Worm (Caenorhabditis elegans): ENCODE measurements around the gene C40H1.8.

DNA sequence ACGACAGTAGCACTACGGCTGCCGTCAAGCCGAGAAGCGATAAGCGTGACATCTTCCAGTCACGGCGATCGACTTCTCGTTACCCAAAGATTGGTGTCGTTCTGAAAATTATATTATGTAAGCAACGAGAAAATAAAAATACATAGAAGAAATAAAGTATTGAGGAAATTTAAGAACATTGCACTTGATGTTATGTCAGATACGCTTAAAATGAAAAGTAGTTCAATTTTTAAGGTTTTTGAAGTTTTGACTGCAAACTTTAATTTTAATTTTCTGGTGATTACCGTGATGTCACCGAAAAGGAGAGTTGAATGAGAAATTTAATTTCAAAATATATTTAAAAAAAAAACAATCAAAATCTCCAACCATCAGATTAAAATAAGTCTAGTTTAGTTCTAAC lies 29.8 kb downstream of the C40H1.8 start, which contains the start of gene emb-9:
- TF ChIP-seq T22C8.4 (GFP tag; IDR thresholded peaks at IDR 0.05) = no peak
- no peak for TF ChIP-seq ztf-29 (GFP tag; IDR thresholded peaks at IDR 0.05)
- no peak for TF ChIP-seq ztf-23 (GFP tag; IDR thresholded peaks at IDR 0.05)
- TF ChIP-seq klf-2 (GFP tag; conservative IDR thresholded peaks at IDR 0.05) = no peak
- TF ChIP-seq ref-1 (GFP tag; conservative IDR thresholded peaks at IDR 0.05) = no peak
- TF ChIP-seq tab-1 (GFP tag; IDR thresholded peaks at IDR 0.05) = no peak
- no peak for TF ChIP-seq cog-1 (tag; optimal IDR thresholded peaks at IDR 0.05)
- TF ChIP-seq flt-1 (GFP tag; IDR thresholded peaks at IDR 0.05) = no peak
- TF ChIP-seq med-1 (GFP tag; optimal IDR thresholded peaks at IDR 0.05; ENCODE audit: insufficient read depth) = no peak
